Fruit fly (Drosophila melanogaster): Measurements from ENCODE around the gene CG9119.

DNA sequence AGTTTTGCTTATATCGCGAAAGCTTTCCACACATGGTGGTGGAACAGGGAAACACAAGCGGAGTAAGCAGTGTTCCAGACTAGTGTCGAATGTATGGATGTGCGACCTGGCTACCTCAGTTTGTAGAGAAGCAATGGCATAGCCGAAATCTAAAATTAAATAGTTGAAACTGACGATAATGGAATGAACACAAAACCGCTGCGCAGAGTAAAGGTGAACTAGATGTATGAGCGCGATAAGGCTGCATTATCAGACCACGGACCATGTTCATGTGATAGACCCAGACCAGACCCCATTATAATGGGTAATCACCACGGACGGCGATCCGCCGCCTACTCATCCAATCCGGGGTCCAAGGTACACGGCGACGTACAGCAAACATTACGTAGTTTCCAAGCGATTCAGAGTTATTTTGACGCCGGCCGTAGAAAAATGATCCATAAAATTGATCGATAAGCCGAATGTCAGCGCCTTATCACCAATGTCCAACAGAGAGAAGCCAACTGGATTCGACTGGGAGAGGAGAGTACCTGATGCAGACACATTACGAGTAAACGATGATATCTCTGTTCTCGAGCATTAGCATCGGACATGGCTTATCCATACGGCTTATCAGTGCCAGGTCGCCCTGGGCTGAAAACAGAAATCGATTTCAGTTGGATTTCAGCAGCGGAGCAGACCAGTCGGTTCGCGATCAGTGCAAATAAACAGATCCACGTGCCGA lies 15.5 kb downstream of the CG9119 start, which contains the start of gene CG13912:
- TF ChIP-seq CG8478 (optimal IDR thresholded peaks at IDR 0.05): no peak
- peak; percentile 49 to 53 for TF ChIP-seq CTCF (optimal IDR thresholded peaks at IDR 0.05)
